Fruit fly (Drosophila melanogaster) whole organism, embryonic: ENCODE data around the gene Nepl12.

Source experiments
- B-H1 ChIP-seq: fragments of 200-800 bp; sonication (Bioruptor generic); IDR thresholded peaks from 3 replicates; pipeline ENCODE4 v1.3.6; 2022; ENCODE audit warnings: missing biosample characterization, missing genetic modification characterization
- CG12155 ChIP-seq: fragments of 200-800 bp; sonication (Bioruptor generic); optimal IDR thresholded peaks from 3 replicates; lab custom pipeline; 2016; ENCODE audit warnings: missing biosample characterization, missing genetic modification characterization
- CG13287 ChIP-seq: fragments of 200-800 bp; sonication (Bioruptor generic); IDR thresholded peaks from 2 replicates; pipeline ENCODE4 v1.3.6; 2022; ENCODE audit warnings: missing biosample characterization, missing genetic modification characterization; ENCODE audit not compliant: partially characterized antibody
- CG14050 ChIP-seq: fragments of 200-800 bp; sonication (Bioruptor generic); IDR thresholded peaks from 3 replicates; pipeline ENCODE4 v1.3.6; 2022; ENCODE audit warnings: missing biosample characterization, missing genetic modification characterization
- CG14965 ChIP-seq: fragments of 200-800 bp; sonication (Bioruptor generic); optimal IDR thresholded peaks from 2 replicates; lab custom pipeline; 2016; ENCODE audit warnings: missing biosample characterization, missing genetic modification characterization, borderline replicate concordance
- CG1529 ChIP-seq: fragments of 200-800 bp; sonication (Bioruptor generic); optimal IDR thresholded peaks from 3 replicates; lab custom pipeline; 2018; ENCODE audit warnings: missing biosample characterization, missing genetic modification characterization
- CG17359 ChIP-seq: fragments of 200-800 bp; sonication (Bioruptor generic); optimal IDR thresholded peaks from 3 replicates; lab custom pipeline; 2018; ENCODE audit warnings: missing biosample characterization, mild to moderate bottlenecking, missing genetic modification characterization, moderate library complexity
- CG17361 ChIP-seq: fragments of 200-800 bp; sonication (Bioruptor generic); IDR thresholded peaks from 3 replicates; pipeline ENCODE4 v1.3.6; 2022; ENCODE audit warnings: missing biosample characterization, missing genetic modification characterization
- CG2199 ChIP-seq: fragments of 200-800 bp; sonication (Bioruptor generic); IDR thresholded peaks from 3 replicates; pipeline ENCODE4 v1.3.6; 2022; ENCODE audit warnings: missing biosample characterization, missing genetic modification characterization
- CG2202 ChIP-seq: fragments of 200-800 bp; sonication (Bioruptor generic); optimal IDR thresholded peaks from 2 replicates; lab custom pipeline; 2018; ENCODE audit warnings: missing biosample characterization, mild to moderate bottlenecking, missing genetic modification characterization
- CG2678 ChIP-seq: fragments of 200-800 bp; sonication (Bioruptor generic); optimal IDR thresholded peaks from 3 replicates; lab custom pipeline; 2019; ENCODE audit warnings: missing biosample characterization, mild to moderate bottlenecking, missing genetic modification characterization, moderate library complexity
- CG31441 ChIP-seq: fragments of 200-800 bp; sonication (Bioruptor generic); IDR thresholded peaks from 2 replicates; pipeline ENCODE4 v1.3.6; 2022; ENCODE audit warnings: missing biosample characterization, missing genetic modification characterization
- CG4854 ChIP-seq: fragments of 200-800 bp; sonication (Bioruptor generic); optimal IDR thresholded peaks from 2 replicates; lab custom pipeline; 2016; ENCODE audit warnings: missing biosample characterization, missing genetic modification characterization, inconsistent platforms
- CG6689 ChIP-seq: fragments of 200-800 bp; sonication (Bioruptor generic); IDR thresholded peaks from 2 replicates; pipeline ENCODE4 v1.3.6; 2022; ENCODE audit warnings: missing biosample characterization, missing genetic modification characterization
- CG8765 ChIP-seq: fragments of 200-800 bp; sonication (Bioruptor generic); IDR thresholded peaks from 2 replicates; pipeline ENCODE4 v1.3.6; 2022; ENCODE audit warnings: missing biosample characterization, missing genetic modification characterization
- CG9817 ChIP-seq: fragments of 200-800 bp; sonication (Bioruptor generic); optimal IDR thresholded peaks from 2 replicates; lab custom pipeline; 2018; ENCODE audit warnings: missing biosample characterization, mild to moderate bottlenecking, missing genetic modification characterization, moderate library complexity
- CrebB ChIP-seq: fragments of 200-800 bp; sonication (Bioruptor generic); optimal IDR thresholded peaks from 3 replicates; lab custom pipeline; 2018; ENCODE audit warnings: missing biosample characterization, mild to moderate bottlenecking, missing genetic modification characterization
- D19A ChIP-seq: fragments of 200-800 bp; optimal IDR thresholded peaks from 3 replicates; lab custom pipeline; 2019; ENCODE audit warnings: missing biosample characterization, mild to moderate bottlenecking, missing genetic modification characterization, moderate library complexity
- Ets65A ChIP-seq: fragments of 200-800 bp; sonication (Bioruptor generic); peaks from one replicate; lab custom pipeline; 2016; ENCODE audit warnings: missing biosample characterization, missing genetic modification characterization
- Ets97D ChIP-seq: fragments of 200-800 bp; sonication (Bioruptor generic); optimal IDR thresholded peaks from 3 replicates; lab custom pipeline; 2016; ENCODE audit warnings: missing biosample characterization, missing genetic modification characterization
- Fer3 ChIP-seq: fragments of 200-800 bp; sonication (Bioruptor generic); optimal IDR thresholded peaks from 2 replicates; lab custom pipeline; 2018; ENCODE audit warnings: missing biosample characterization, mild to moderate bottlenecking, missing genetic modification characterization, moderate library complexity
- Lpt ChIP-seq: fragments of >200 bp; optimal IDR thresholded peaks from 2 replicates; lab custom pipeline; 2018; ENCODE audit warnings: missing biosample characterization, missing genetic modification characterization
- Med ChIP-seq: fragments of 200-800 bp; sonication (Bioruptor generic); peaks from one replicate; lab custom pipeline; 2016; ENCODE audit warnings: missing biosample characterization, missing genetic modification characterization, mild to moderate bottlenecking, inconsistent platforms, moderate library complexity
- Mes4 ChIP-seq: fragments of 200-800 bp; sonication (Bioruptor generic); optimal IDR thresholded peaks from 2 replicates; lab custom pipeline; 2016; ENCODE audit warnings: missing biosample characterization, missing genetic modification characterization
- Mrtf ChIP-seq: fragments of 200-800 bp; sonication (Bioruptor generic); IDR thresholded peaks from 3 replicates; pipeline ENCODE4 v1.3.6; 2022; ENCODE audit warnings: missing biosample characterization, missing genetic modification characterization
- Nf-YB ChIP-seq: fragments of 200-800 bp; sonication (Bioruptor generic); optimal IDR thresholded peaks from 3 replicates; lab custom pipeline; 2019; ENCODE audit warnings: missing biosample characterization, mild to moderate bottlenecking, missing genetic modification characterization, moderate library complexity
- Ptx1 ChIP-seq: fragments of 200-800 bp; sonication (Bioruptor generic); IDR thresholded peaks from 2 replicates; pipeline ENCODE4 v1.3.6; 2022; ENCODE audit warnings: missing biosample characterization, missing genetic modification characterization
- Rfx ChIP-seq: fragments of 200-800 bp; sonication (Bioruptor generic); IDR thresholded peaks from 2 replicates; pipeline ENCODE4 v1.3.6; 2022; ENCODE audit warnings: missing biosample characterization, missing genetic modification characterization
- Sox102F ChIP-seq: fragments of 200-800 bp; sonication (Bioruptor generic); optimal IDR thresholded peaks from 2 replicates; lab custom pipeline; 2018; ENCODE audit warnings: missing biosample characterization, mild to moderate bottlenecking, missing genetic modification characterization, moderate library complexity
- Sry-δ ChIP-seq: fragments of 200-800 bp; sonication (Bioruptor generic); optimal IDR thresholded peaks from 2 replicates; lab custom pipeline; 2016; ENCODE audit warnings: missing biosample characterization, missing genetic modification characterization
- Trl ChIP-seq, 3 experiments: fragments of >200 bp in 2 of 3; fragments of 200-800 bp in 1 of 3; sonication (Bioruptor generic) in 1 of 3; optimal IDR thresholded peaks; 2 replicates in 1 of 3; 3 replicates in 2 of 3; lab custom pipeline; 2016 to 2017; ENCODE audit warnings: missing biosample characterization in 1 of 3, missing genetic modification characterization in 1 of 3
- Usf ChIP-seq: fragments of 200-800 bp; sonication (Bioruptor generic); optimal IDR thresholded peaks from 2 replicates; lab custom pipeline; 2017; ENCODE audit warnings: missing genotype, missing biosample characterization, missing genetic modification characterization
- Xbp1 ChIP-seq: fragments of 200-800 bp; sonication (Bioruptor generic); optimal IDR thresholded peaks from 3 replicates; lab custom pipeline; 2016; ENCODE audit warnings: missing biosample characterization, mild to moderate bottlenecking, missing genetic modification characterization
- ase ChIP-seq: fragments of 200-800 bp; sonication (Bioruptor generic); IDR thresholded peaks from 3 replicates; pipeline ENCODE4 v1.3.6; 2022; ENCODE audit warnings: missing biosample characterization, missing genetic modification characterization
- az2 ChIP-seq: fragments of 200-800 bp; sonication (Bioruptor generic); optimal IDR thresholded peaks from 3 replicates; lab custom pipeline; 2016; ENCODE audit warnings: missing biosample characterization, missing genetic modification characterization
- cg ChIP-seq: fragments of 200-800 bp; sonication (Bioruptor generic); optimal IDR thresholded peaks from 3 replicates; lab custom pipeline; 2019; ENCODE audit warnings: missing biosample characterization, mild to moderate bottlenecking, missing genetic modification characterization, moderate library complexity
- croc ChIP-seq: fragments of 200-800 bp; sonication (Bioruptor generic); conservative IDR thresholded peaks from 3 replicates; pipeline ENCODE4 v1.3.6; 2022; ENCODE audit warnings: missing biosample characterization, missing genetic modification characterization
- dm ChIP-seq: fragments of 200-800 bp; sonication (Bioruptor generic); optimal IDR thresholded peaks from 3 replicates; lab custom pipeline; 2016; ENCODE audit warnings: missing biosample characterization, missing genetic modification characterization
- ems ChIP-seq: fragments of 200-800 bp; sonication (Bioruptor generic); optimal IDR thresholded peaks from 3 replicates; lab custom pipeline; 2016; ENCODE audit warnings: missing biosample characterization, missing genetic modification characterization
- exex ChIP-seq: fragments of 200-800 bp; sonication (Bioruptor generic); optimal IDR thresholded peaks from 4 replicates; lab custom pipeline; 2018; ENCODE audit warnings: missing biosample characterization, mild to moderate bottlenecking, missing genetic modification characterization, moderate library complexity
- fu2 ChIP-seq: fragments of 200-800 bp; sonication (Bioruptor generic); optimal IDR thresholded peaks from 2 replicates; lab custom pipeline; 2016; ENCODE audit warnings: missing biosample characterization, missing genetic modification characterization
- gsb-n ChIP-seq: fragments of 200-800 bp; sonication (Bioruptor generic); optimal IDR thresholded peaks from 3 replicates; lab custom pipeline; 2018; ENCODE audit warnings: missing biosample characterization, mild to moderate bottlenecking, missing genetic modification characterization
- jumu ChIP-seq: fragments of 200-800 bp; sonication (Bioruptor generic); optimal IDR thresholded peaks from 3 replicates; lab custom pipeline; 2016; ENCODE audit warnings: missing biosample characterization, missing genetic modification characterization
- ken ChIP-seq: fragments of 200-800 bp; sonication (Bioruptor generic); IDR thresholded peaks from 3 replicates; pipeline ENCODE4 v1.3.6; 2022; ENCODE audit warnings: missing biosample characterization, missing genetic modification characterization
- p53 ChIP-seq: fragments of 200-800 bp; sonication (Bioruptor generic); optimal IDR thresholded peaks from 2 replicates; lab custom pipeline; 2016; ENCODE audit warnings: missing biosample characterization, missing genetic modification characterization
- repo ChIP-seq: fragments of 200-800 bp; sonication (Bioruptor generic); optimal IDR thresholded peaks from 2 replicates; lab custom pipeline; 2016; ENCODE audit warnings: missing biosample characterization, missing genetic modification characterization
- sens-2 ChIP-seq: fragments of 200-800 bp; sonication (Bioruptor generic); IDR thresholded peaks from 2 replicates; pipeline ENCODE4 v1.3.6; 2022; ENCODE audit warnings: missing biosample characterization, missing genetic modification characterization
- wek ChIP-seq: fragments of 200-800 bp; sonication (Bioruptor generic); optimal IDR thresholded peaks from 3 replicates; lab custom pipeline; 2018; ENCODE audit warnings: missing biosample characterization, mild to moderate bottlenecking, missing genetic modification characterization, moderate library complexity
- wor ChIP-seq: fragments of 200-800 bp; sonication (Bioruptor generic); IDR thresholded peaks from 2 replicates; pipeline ENCODE4 v1.3.6; 2022; ENCODE audit warnings: missing biosample characterization, missing genetic modification characterization
- zen2 ChIP-seq: fragments of 200-800 bp; sonication (Bioruptor generic); IDR thresholded peaks from 3 replicates; pipeline ENCODE4 v1.3.6; 2022; ENCODE audit warnings: missing biosample characterization, missing genetic modification characterization; ENCODE audit not compliant: partially characterized antibody
- zf30C ChIP-seq: fragments of 200-800 bp; sonication (Bioruptor generic); optimal IDR thresholded peaks from 3 replicates; lab custom pipeline; 2018; ENCODE audit warnings: missing biosample characterization, mild to moderate bottlenecking, missing genetic modification characterization

Nepl12 gene

dm6 chr3R:9626880-9627401 lies 48.4 kb upstream of the Nepl12 start, which contains the start of the genes CG9427 and CG8319 (continued):
- TF ChIP-seq zf30C (no peak), CG9817 (tag; lab: Kevin White, UChicago) (peak; percentile 55), jumu (peak; percentile 46), CG13287 (GFP tag; lab: Robert Waterston, UW) (peak; percentile 96), CG31441 (GFP tag; lab: Robert Waterston, UW) (peak; percentile 90), cg (no peak), exex (tag; lab: Kevin White, UChicago) (peak; percentile 38), CrebB (peak; percentile 77), repo (GFP tag; lab: Kevin White, UChicago) (no peak), gsb-n (tag; lab: Kevin White, UChicago) (peak; percentile 59), Mrtf (GFP tag; lab: Robert Waterston, UW) (no peak), sens-2 (no peak), CG2678 (tag; lab: Kevin White, UChicago) (peak; percentile 67), CG12155 (GFP tag; lab: Kevin White, UChicago) (peak; percentile 74), Fer3 (peak; percentile 20), Ptx1 (peak; percentile 67), dm (peak; percentile 53), wek (GFP tag; lab: Kevin White, UChicago) (no peak), CG14965 (GFP tag; lab: Kevin White, UChicago) (no peak), CG17359 (tag; lab: Kevin White, UChicago) (peak; percentile 64), croc (GFP tag; lab: Robert Waterston, UW) (no peak), Nf-YB (GFP tag; lab: Kevin White, UChicago) (peak; percentile 50), Xbp1 (GFP tag; lab: Kevin White, UChicago) (peak; percentile 75), ems (GFP tag; lab: Kevin White, UChicago) (peak; percentile 66), CG6689 (GFP tag; lab: Robert Waterston, UW) (peak; percentile 25; the same call in 1 of the 2 replicates), ken (GFP tag; lab: Robert Waterston, UW) (0 out of 3 replicates have a peak, but pooled peaks have one; percentile 22), Usf (GFP tag; lab: Kevin White, UChicago) (no peak), CG4854 (peak; percentile 51), ase (no peak), p53 (GFP tag; lab: Kevin White, UChicago) (no peak), B-H1 (GFP tag; lab: Robert Waterston, UW) (no peak), Sox102F (GFP tag; lab: Kevin White, UChicago) (no peak), CG14050 (GFP tag; lab: Robert Waterston, UW) (no peak), CG2199 (no peak), CG2202 (tag; lab: Kevin White, UChicago) (no peak), Lpt (no peak), CG1529 (GFP tag; lab: Kevin White, UChicago) (peak; percentile 1), fu2 (GFP tag; lab: Kevin White, UChicago) (peak; percentile 64), CG8765 (no peak), Mes4 (GFP tag; lab: Kevin White, UChicago) (peak; percentile 49), Med (GFP tag; lab: Kevin White, UChicago) (peak; percentile 93), Trl (optimal IDR thresholded peaks at IDR 0.05; lab: Kevin White, UChicago) (no peak), Trl (GFP tag; optimal IDR thresholded peaks at IDR 0.05; lab: Kevin White, UChicago) (peak; percentile 17), Ets97D (peak; percentile 64), Rfx (GFP tag; lab: Robert Waterston, UW) (peak; percentile 73), Ets65A (GFP tag; lab: Kevin White, UChicago) (no peak), wor (GFP tag; lab: Robert Waterston, UW) (no peak), D19A (tag; lab: Kevin White, UChicago) (peak; percentile 28), Sry-δ (GFP tag; lab: Kevin White, UChicago) (peak; percentile 90), zen2 (GFP tag; lab: Robert Waterston, UW) (peak; percentile 57; the same call in 1 of the 3 replicates), az2 (GFP tag; lab: Kevin White, UChicago) (peak; percentile 51), CG17361 (peak; percentile 67; the same call in 2 of the 3 replicates)
